Fruit fly (Drosophila melanogaster): ENCODE results near the gene tin.
A peak's percentile ranks its signal among the peaks of the same experiment; 100 is the strongest.

Gene tin

dm6 chr3R:21359375-21360191 lies 19.2 kb upstream of the tin start (continued):
- TF ChIP-seq YL-1 (GFP tag; optimal IDR thresholded peaks at IDR 0.05) (peak; percentile 30), CG6689 (GFP tag; IDR thresholded peaks at IDR 0.05) (no peak), chinmo (GFP tag; IDR thresholded peaks at IDR 0.05; ENCODE audit: partially characterized antibody) (peak; percentile 28; the same call in 1 of the 4 replicates), CG34224 (GFP tag; IDR thresholded peaks at IDR 0.05; ENCODE audit: partially characterized antibody) (peak; percentile 61; the same call in 2 of the 3 replicates), inv (GFP tag; IDR thresholded peaks at IDR 0.05; ENCODE audit: partially characterized antibody) (peak; percentile 57), CG12391 (tag; optimal IDR thresholded peaks at IDR 0.05) (peak; percentile 40), Opbp (GFP tag; IDR thresholded peaks at IDR 0.05; ENCODE audit: partially characterized antibody) (0 out of 3 replicates have a peak, but pooled peaks have one; percentile 45), MBD-R2 (GFP tag; IDR thresholded peaks at IDR 0.05) (peak; percentile 25; the same call in 1 of the 2 replicates), CG10267 (tag; optimal IDR thresholded peaks at IDR 0.05) (peak; percentile 33), CG13287 (GFP tag; IDR thresholded peaks at IDR 0.05; ENCODE audit: partially characterized antibody) (peak; percentile 71), crp (GFP tag; optimal IDR thresholded peaks at IDR 0.05) (no peak), dati (GFP tag; IDR thresholded peaks at IDR 0.05) (no peak), Poxn (GFP tag; IDR thresholded peaks at IDR 0.05) (no peak), sens (GFP tag) (peak; percentile 66), mld (GFP tag; IDR thresholded peaks at IDR 0.05; ENCODE audit: partially characterized antibody) (peak; percentile 61; the same call in 1 of the 3 replicates), CG3995 (GFP tag; optimal IDR thresholded peaks at IDR 0.05) (peak; percentile 53), sqz (GFP tag; optimal IDR thresholded peaks at IDR 0.05) (no peak), lbe (GFP tag; optimal IDR thresholded peaks at IDR 0.05) (peak; percentile 27), CG2712 (tag; optimal IDR thresholded peaks at IDR 0.05) (peak; percentile 4), Oli (tag; optimal IDR thresholded peaks at IDR 0.05) (no peak), knrl (GFP tag; IDR thresholded peaks at IDR 0.05; ENCODE audit: partially characterized antibody) (peak; percentile 61; the same call in 2 of the 3 replicates), CG4617 (GFP tag; optimal IDR thresholded peaks at IDR 0.05; ENCODE audit: borderline replicate concordance) (peak; percentile 85), nerfin-1 (tag; optimal IDR thresholded peaks at IDR 0.05) (no peak), tna (GFP tag; IDR thresholded peaks at IDR 0.05; ENCODE audit: partially characterized antibody) (peak; percentile 63; the same call in 1 of the 2 replicates), row (GFP tag; IDR thresholded peaks at IDR 0.05) (peak; percentile 66), unc-4 (GFP tag; IDR thresholded peaks at IDR 0.05; ENCODE audit: partially characterized antibody) (peak; percentile 64; the same call in 1 of the 2 replicates), Dref (GFP tag; IDR thresholded peaks at IDR 0.05) (peak; percentile 76), sna (GFP tag; IDR thresholded peaks at IDR 0.05; ENCODE audit: partially characterized antibody) (peak; percentile 55; the same call in 1 of the 2 replicates), Sry-β (GFP tag; optimal IDR thresholded peaks at IDR 0.05) (no peak), CG6791 (GFP tag; IDR thresholded peaks at IDR 0.05; ENCODE audit: partially characterized antibody) (peak; percentile 61), Dad (GFP tag; optimal IDR thresholded peaks at IDR 0.05) (no peak), CG18262 (tag; optimal IDR thresholded peaks at IDR 0.05) (peak; percentile 16), GATAe (GFP tag; conservative IDR thresholded peaks at IDR 0.05) (no peak), CG14860 (GFP tag; IDR thresholded peaks at IDR 0.05; ENCODE audit: partially characterized antibody) (peak; percentile 53; the same call in 2 of the 3 replicates), Bgb (GFP tag; IDR thresholded peaks at IDR 0.05; ENCODE audit: partially characterized antibody) (peak; percentile 66), Sry-δ (GFP tag; optimal IDR thresholded peaks at IDR 0.05) (peak; percentile 79), vnd (GFP tag; IDR thresholded peaks at IDR 0.05; ENCODE audit: partially characterized antibody) (peak; percentile 70), CG17385 (GFP tag; optimal IDR thresholded peaks at IDR 0.05) (no peak), Hmx (GFP tag; optimal IDR thresholded peaks at IDR 0.05) (peak; percentile 31), CG7556 (GFP tag; optimal IDR thresholded peaks at IDR 0.05) (no peak), Ets65A (GFP tag) (peak; percentile 31), CG17612 (GFP tag; IDR thresholded peaks at IDR 0.05) (no peak), CG14710 (tag; optimal IDR thresholded peaks at IDR 0.05) (peak; percentile 33), CG17186 (GFP tag; optimal IDR thresholded peaks at IDR 0.05) (peak; percentile 98), CG16813 (GFP tag; IDR thresholded peaks at IDR 0.05; ENCODE audit: partially characterized antibody) (peak; percentile 72), amos (GFP tag; IDR thresholded peaks at IDR 0.05; ENCODE audit: partially characterized antibody) (peak; percentile 74)

All from whole organism, embryonic.